Worm (Caenorhabditis elegans): Measurements from ENCODE around the gene C17G1.14.

- no peak for TF ChIP-seq nhr-237 (tag; optimal IDR thresholded peaks at IDR 0.05)
- TF ChIP-seq ceh-39 (tag; optimal IDR thresholded peaks at IDR 0.05) = no peak
- TF ChIP-seq ztf-11 (tag; optimal IDR thresholded peaks at IDR 0.05) = no peak
- TF ChIP-seq pha-4 (tag; optimal IDR thresholded peaks at IDR 0.05) = no peak
- no peak for TF ChIP-seq snpc-4 (tag; optimal IDR thresholded peaks at IDR 0.05)
- no peak for TF ChIP-seq ceh-83 (GFP tag; optimal IDR thresholded peaks at IDR 0.05)
- no peak for TF ChIP-seq mab-5 (tag; optimal IDR thresholded peaks at IDR 0.05)
- no peak for TF ChIP-seq elt-3 (tag; optimal IDR thresholded peaks at IDR 0.05)
- no peak for TF ChIP-seq ceh-43 (GFP tag; optimal IDR thresholded peaks at IDR 0.05)
These were observed 42.6 kb downstream of the C17G1.14 start for ce11 chrX:9981259-9981658.
